Worm (Caenorhabditis elegans): ENCODE measurements around the gene srh-76.

srh-76 gene

ce11 chrV:5833531-5833930 lies at the start of gene srh-76:
Gene srh-76 (plus strand): TSS chrV:5833831.
- TF ChIP-seq attf-6 (GFP tag; IDR thresholded peaks at IDR 0.05) (no peak), ama-1 (optimal IDR thresholded peaks at IDR 0.05) (no peak), ama-1 (GFP tag; optimal IDR thresholded peaks at IDR 0.05) (no peak), nfya-2 (GFP tag; IDR thresholded peaks at IDR 0.05) (no peak), madf-3 (GFP tag; IDR thresholded peaks at IDR 0.05) (no peak), F52B5.7 (tag; optimal IDR thresholded peaks at IDR 0.05) (no peak), egl-18 (GFP tag; IDR thresholded peaks at IDR 0.05) (no peak), hsf-1 (GFP tag; IDR thresholded peaks at IDR 0.05) (no peak), ekl-4 (GFP tag; IDR thresholded peaks at IDR 0.05) (no peak), ztf-25 (GFP tag; IDR thresholded peaks at IDR 0.05) (no peak)

ce11 chrV:5785372-5785771 lies 48.3 kb upstream of the srh-76 start, which contains the start of gene F44E7.7:
Gene F44E7.7 (minus strand): TSS chrV:5785472.
- no peak for TF ChIP-seq lin-40 (tag; optimal IDR thresholded peaks at IDR 0.05)
- no peak for TF ChIP-seq tlf-1 (GFP tag; optimal IDR thresholded peaks at IDR 0.05)
- TF ChIP-seq mes-4 (tag; optimal IDR thresholded peaks at IDR 0.05) = no peak
- no peak for TF ChIP-seq nfyb-1 (GFP tag; IDR thresholded peaks at IDR 0.05)
- no peak for TF ChIP-seq C17E4.6 (GFP tag; IDR thresholded peaks at IDR 0.05)
- no peak for TF ChIP-seq ets-4 (GFP tag; optimal IDR thresholded peaks at IDR 0.05)
- no peak for TF ChIP-seq K12H6.12 (tag; optimal IDR thresholded peaks at IDR 0.05)
- TF ChIP-seq T26A5.8 (tag; optimal IDR thresholded peaks at IDR 0.05) = no peak
- TF ChIP-seq mxl-1 (tag; optimal IDR thresholded peaks at IDR 0.05) = no peak

ce11 chrV:5788650-5789049 lies 45.0 kb upstream of the srh-76 start:
- TF ChIP-seq sea-2 (GFP tag; IDR thresholded peaks at IDR 0.05) (no peak), dox-1 (GFP tag; IDR thresholded peaks at IDR 0.05) (peak; percentile 35; the same call in 1 of the 2 replicates), hmg-1.2 (GFP tag; IDR thresholded peaks at IDR 0.05) (peak; percentile 26; the same call in 1 of the 2 replicates), nfyb-1 (GFP tag; IDR thresholded peaks at IDR 0.05) (0 out of 2 replicates have a peak, but pooled peaks have one; percentile 41), egrh-3 (GFP tag; IDR thresholded peaks at IDR 0.05) (no peak), attf-5 (GFP tag; optimal IDR thresholded peaks at IDR 0.05) (no peak), nhr-80 (tag; optimal IDR thresholded peaks at IDR 0.05) (peak; percentile 33), madf-10 (tag; optimal IDR thresholded peaks at IDR 0.05) (no peak), hlh-12 (tag; optimal IDR thresholded peaks at IDR 0.05) (no peak), pha-4 (tag; optimal IDR thresholded peaks at IDR 0.05) (no peak), hrde-1 (tag; optimal IDR thresholded peaks at IDR 0.05; ENCODE audit: borderline replicate concordance) (no peak), ccch-3 (GFP tag; optimal IDR thresholded peaks at IDR 0.05) (no peak), snpc-1.1 (tag; optimal IDR thresholded peaks at IDR 0.05; ENCODE audit: insufficient read depth) (no peak)

ce11 chrV:5790497-5791280 lies 42.9 kb upstream of the srh-76 start, which contains the start of the genes nhr-142 and F44E7.9:
Gene nhr-142 (minus strand): TSS chrV:5790553.
Gene F44E7.9 (plus strand): TSS chrV:5791230.
- TF ChIP-seq rcor-1 (GFP tag; IDR thresholded peaks at IDR 0.05) (peak; percentile 87), aptf-3 (GFP tag; IDR thresholded peaks at IDR 0.05) (no peak), tbp1 (GFP tag; optimal IDR thresholded peaks at IDR 0.05) (peak; percentile 68), nhr-27 (tag; optimal IDR thresholded peaks at IDR 0.05) (no peak), atf-7 (tag; optimal IDR thresholded peaks at IDR 0.05) (peak; percentile 32), F49E8.2 (tag; optimal IDR thresholded peaks at IDR 0.05; ENCODE audit: insufficient read depth) (peak; percentile 42), cebp-2 (GFP tag; IDR thresholded peaks at IDR 0.05) (no peak), nhr-179 (tag; optimal IDR thresholded peaks at IDR 0.05) (no peak), ets-4 (GFP tag; optimal IDR thresholded peaks at IDR 0.05) (no peak), T26A5.8 (tag; optimal IDR thresholded peaks at IDR 0.05) (no peak), ztf-26 (tag; optimal IDR thresholded peaks at IDR 0.05) (peak; percentile 47), F39B2.1 (GFP tag; IDR thresholded peaks at IDR 0.05) (no peak), ekl-4 (GFP tag; IDR thresholded peaks at IDR 0.05) (peak; percentile 30; the same call in 1 of the 2 replicates), F10E7.11 (tag; optimal IDR thresholded peaks at IDR 0.05) (no peak), F37B4.10 (GFP tag; IDR thresholded peaks at IDR 0.05) (no peak), efl-1 (GFP tag; optimal IDR thresholded peaks at IDR 0.05) (peak; percentile 52), lin-40 (tag; optimal IDR thresholded peaks at IDR 0.05) (peak; percentile 89), fkh-3 (tag; optimal IDR thresholded peaks at IDR 0.05) (no peak), ceh-58 (GFP tag; IDR thresholded peaks at IDR 0.05) (no peak)
